Fruit fly (Drosophila melanogaster): ENCODE data around the gene CG43336.

CG43336 gene

DNA sequence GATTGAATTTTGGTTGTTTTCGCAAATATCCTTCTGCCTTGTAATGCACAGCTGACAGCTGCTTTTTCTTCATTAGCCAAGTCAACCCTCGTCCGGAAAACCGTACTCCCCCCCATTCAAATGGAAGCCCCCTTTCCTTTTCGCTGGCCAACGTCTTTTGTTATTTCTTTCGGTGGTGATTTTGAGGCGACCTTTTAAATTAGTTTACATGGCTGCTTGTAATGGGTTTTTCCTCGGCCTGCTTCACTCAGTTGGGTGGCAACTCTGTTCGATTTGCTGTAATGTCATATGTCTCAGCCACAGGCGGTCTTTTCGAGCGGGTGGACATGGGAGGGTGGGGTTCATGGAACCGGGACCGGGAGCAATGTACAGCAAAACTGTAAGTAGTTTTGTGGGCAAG, 23.5 kb downstream of the CG43336 start:
- TF ChIP-seq CG12155 (GFP tag; optimal IDR thresholded peaks at IDR 0.05), result no peak
- TF ChIP-seq nmo (GFP tag; optimal IDR thresholded peaks at IDR 0.05), result no peak
- TF ChIP-seq sens (GFP tag), result peak; percentile 0
- no peak for TF ChIP-seq vnd (GFP tag; IDR thresholded peaks at IDR 0.05; ENCODE audit: partially characterized antibody)
- TF ChIP-seq HHEX (GFP tag; optimal IDR thresholded peaks at IDR 0.05), result no peak
- TF ChIP-seq slbo (GFP tag; IDR thresholded peaks at IDR 0.05), result no peak
- no peak for TF ChIP-seq dm (GFP tag; optimal IDR thresholded peaks at IDR 0.05)
- TF ChIP-seq CG13775 (GFP tag; optimal IDR thresholded peaks at IDR 0.05), result no peak
- peak; percentile 2 for TF ChIP-seq CG11504 (tag; optimal IDR thresholded peaks at IDR 0.05)
- no peak for TF ChIP-seq CG6254 (GFP tag; optimal IDR thresholded peaks at IDR 0.05)
- TF ChIP-seq cwo (GFP tag; optimal IDR thresholded peaks at IDR 0.05), result no peak
- TF ChIP-seq twi (tag; optimal IDR thresholded peaks at IDR 0.05), result peak; percentile 33
- TF ChIP-seq CG10431 (GFP tag; optimal IDR thresholded peaks at IDR 0.05), result no peak
- TF ChIP-seq CG8924 (tag; optimal IDR thresholded peaks at IDR 0.05), result no peak
- TF ChIP-seq stc (GFP tag; IDR thresholded peaks at IDR 0.05), result no peak
- no peak for TF ChIP-seq Oli (tag; optimal IDR thresholded peaks at IDR 0.05)
- no peak for TF ChIP-seq CG18599 (GFP tag; optimal IDR thresholded peaks at IDR 0.05)
- TF ChIP-seq stwl (tag; optimal IDR thresholded peaks at IDR 0.05), result peak; percentile 83
- no peak for TF ChIP-seq CG11093 (GFP tag; IDR thresholded peaks at IDR 0.05)
- no peak for TF ChIP-seq Drgx (GFP tag; IDR thresholded peaks at IDR 0.05)
- peak; percentile 82 for TF ChIP-seq pros (GFP tag; optimal IDR thresholded peaks at IDR 0.05)
- no peak for TF ChIP-seq CG6654 (GFP tag; optimal IDR thresholded peaks at IDR 0.05)
- no peak for TF ChIP-seq CG15601 (tag; optimal IDR thresholded peaks at IDR 0.05)
- no peak for TF ChIP-seq HmgZ (tag; optimal IDR thresholded peaks at IDR 0.05)
- TF ChIP-seq exex (tag; optimal IDR thresholded peaks at IDR 0.05), result no peak

DNA sequence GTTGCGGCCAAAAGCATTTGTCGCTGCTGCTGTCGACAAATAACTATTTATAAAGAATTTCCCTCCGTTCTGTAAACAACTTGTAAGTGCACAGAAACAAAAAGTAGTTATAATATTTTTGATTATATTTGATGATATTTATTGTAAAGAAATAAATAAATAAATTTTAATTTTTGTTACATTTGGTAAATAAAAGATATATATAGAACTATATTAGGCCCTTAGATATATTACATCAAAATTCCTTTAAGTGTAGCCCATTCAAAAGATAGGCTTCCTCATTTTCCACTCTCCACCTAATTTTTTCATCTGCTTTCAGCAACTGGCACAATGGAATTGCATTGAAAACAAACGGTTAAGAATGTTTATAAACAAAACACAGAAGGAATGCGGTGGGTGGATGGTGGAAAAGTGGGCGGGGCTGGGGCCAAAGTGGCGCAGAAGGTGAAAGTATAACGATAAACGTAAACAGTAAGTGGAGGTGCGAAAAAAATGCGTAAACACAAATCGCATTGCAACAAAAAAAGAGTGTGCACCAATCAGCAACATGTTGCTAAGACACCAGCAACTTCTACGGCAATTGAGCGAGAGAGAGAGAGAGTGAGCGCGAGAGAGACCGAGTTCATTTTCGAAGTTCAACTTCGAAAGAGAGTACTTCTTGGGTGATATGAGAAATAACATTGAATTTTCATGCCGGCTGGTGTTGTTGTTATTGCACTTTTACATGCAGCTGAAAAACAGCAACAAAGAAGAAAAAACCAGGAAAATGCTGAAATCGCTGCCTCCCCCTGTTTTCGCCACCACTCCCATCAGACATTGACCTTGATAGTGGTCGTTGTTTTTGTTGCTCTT, 27.6 kb downstream of the CG43336 start:
- peak; percentile 16 for TF ChIP-seq sqz (GFP tag; optimal IDR thresholded peaks at IDR 0.05)
- 0 out of 2 replicates have a peak, but pooled peaks have one; percentile 15 for TF ChIP-seq CG17328 (GFP tag; IDR thresholded peaks at IDR 0.05)
- peak; percentile 63 for TF ChIP-seq CG17829 (tag; optimal IDR thresholded peaks at IDR 0.05)
- TF ChIP-seq wor (GFP tag; IDR thresholded peaks at IDR 0.05), result no peak
- TF ChIP-seq HLH4C (GFP tag; IDR thresholded peaks at IDR 0.05; ENCODE audit: partially characterized antibody), result no peak
- peak; percentile 11 to 43 for TF ChIP-seq bsh (GFP tag; optimal IDR thresholded peaks at IDR 0.05)
- TF ChIP-seq Med (GFP tag), result no peak
- TF ChIP-seq CG15269 (tag; optimal IDR thresholded peaks at IDR 0.05), result no peak
- TF ChIP-seq CG11504 (tag; optimal IDR thresholded peaks at IDR 0.05), result peak; percentile 100
- TF ChIP-seq CG2678 (tag; optimal IDR thresholded peaks at IDR 0.05), result peak; percentile 16
- peak; percentile 15; the same call in 1 of the 2 replicates for TF ChIP-seq Xrp1 (GFP tag; IDR thresholded peaks at IDR 0.05)
- TF ChIP-seq Blimp-1 (GFP tag; optimal IDR thresholded peaks at IDR 0.05), result peak; percentile 49
- TF ChIP-seq eve (GFP tag; optimal IDR thresholded peaks at IDR 0.05), result no peak
- TF ChIP-seq CG14441 (GFP tag; IDR thresholded peaks at IDR 0.05), result no peak
- TF ChIP-seq D (optimal IDR thresholded peaks at IDR 0.05), result no peak
- TF ChIP-seq D (GFP tag; optimal IDR thresholded peaks at IDR 0.05), result peak; percentile 10
- peak; percentile 56; the same call in 2 of the 3 replicates for TF ChIP-seq CG17361 (GFP tag; IDR thresholded peaks at IDR 0.05)
- TF ChIP-seq rib (GFP tag; IDR thresholded peaks at IDR 0.05), result no peak
- TF ChIP-seq fd96Cb (tag; optimal IDR thresholded peaks at IDR 0.05), result no peak
- TF ChIP-seq nau (GFP tag; optimal IDR thresholded peaks at IDR 0.05), result no peak
- peak; percentile 63 for TF ChIP-seq gem (tag; optimal IDR thresholded peaks at IDR 0.05)
- no peak for TF ChIP-seq CG5245 (GFP tag; optimal IDR thresholded peaks at IDR 0.05)
- TF ChIP-seq Dp (GFP tag; optimal IDR thresholded peaks at IDR 0.05), result no peak
- peak; percentile 23 for TF ChIP-seq CG2202 (tag; optimal IDR thresholded peaks at IDR 0.05)
- no peak for TF ChIP-seq CG13624 (GFP tag; optimal IDR thresholded peaks at IDR 0.05)
